Worm (Caenorhabditis elegans) whole organism, young adult: ENCODE data around the gene srx-111.

Experiments used
- B0019.2 ChIP-seq: fragments of 200-800 bp; sonication (Bioruptor generic); conservative IDR thresholded peaks from 2 replicates; pipeline ENCODE4 v1.3.6; 2022; ENCODE audit warnings: missing genetic modification reagents, missing genetic modification characterization, missing compliant biosample characterization
- B0035.1 ChIP-seq: sonication (generic microtip); optimal IDR thresholded peaks from 2 replicates; lab custom pipeline; 2016; ENCODE audit warnings: missing genetic modification characterization, mild to moderate bottlenecking, missing compliant biosample characterization, missing genotype, missing genetic modification reagents
- F37B4.10 ChIP-seq: fragments of 200-800 bp; sonication (Bioruptor generic); IDR thresholded peaks from 2 replicates; pipeline ENCODE4 v1.3.6; 2022; ENCODE audit warnings: missing genetic modification characterization, missing compliant biosample characterization
- F49E8.2 ChIP-seq: sonication (generic microtip); optimal IDR thresholded peaks from 3 replicates; lab custom pipeline; 2017; ENCODE audit warnings: missing genetic modification characterization, mild to moderate bottlenecking, missing compliant biosample characterization, antibody characterized with exemption, moderate library complexity; ENCODE audit not compliant: insufficient read depth
- T07F8.4 ChIP-seq: sonication (generic microtip); optimal IDR thresholded peaks from 2 replicates; lab custom pipeline; 2016; ENCODE audit warnings: mild to moderate bottlenecking, missing genetic modification characterization, moderate library complexity, missing compliant biosample characterization
- aptf-2 ChIP-seq: fragments of 200-800 bp; sonication (Bioruptor generic); conservative IDR thresholded peaks from 2 replicates; pipeline ENCODE4 v1.3.6; 2022; ENCODE audit warnings: missing genetic modification reagents, missing genetic modification characterization, missing compliant biosample characterization
- aptf-3 ChIP-seq: fragments of 200-800 bp; sonication (Bioruptor generic); IDR thresholded peaks from 2 replicates; pipeline ENCODE4 v1.3.6; 2022; ENCODE audit warnings: missing genetic modification characterization, missing compliant biosample characterization
- atf-7 ChIP-seq: sonication (generic microtip); optimal IDR thresholded peaks from 2 replicates; lab custom pipeline; 2017; ENCODE audit warnings: mild to moderate bottlenecking, missing genetic modification characterization, missing compliant biosample characterization
- attf-3 ChIP-seq: fragments of 200-800 bp; sonication (Bioruptor generic); conservative IDR thresholded peaks from 2 replicates; pipeline ENCODE4 v1.3.6; 2022; ENCODE audit warnings: missing genetic modification reagents, missing genetic modification characterization, missing compliant biosample characterization
- attf-6 ChIP-seq: fragments of 200-800 bp; sonication (Bioruptor generic); IDR thresholded peaks from 2 replicates; pipeline ENCODE4 v1.3.6; 2022; ENCODE audit warnings: missing genetic modification reagents, missing genetic modification characterization, missing compliant biosample characterization
- bed-1 ChIP-seq: fragments of 200-800 bp; sonication (Bioruptor generic); IDR thresholded peaks from 2 replicates; pipeline ENCODE4 v1.3.6; 2022; ENCODE audit warnings: missing genetic modification reagents, missing genetic modification characterization, missing compliant biosample characterization
- cebp-2 ChIP-seq: fragments of 200-800 bp; sonication (Bioruptor generic); IDR thresholded peaks from 2 replicates; pipeline ENCODE4 v1.3.6; 2022; ENCODE audit warnings: missing genetic modification characterization, missing compliant biosample characterization
- ceh-100 ChIP-seq: fragments of 200-800 bp; sonication (Bioruptor generic); IDR thresholded peaks from 2 replicates; pipeline ENCODE4 v1.3.6; 2022; ENCODE audit warnings: missing genetic modification reagents, missing genetic modification characterization, missing compliant biosample characterization
- ceh-40 ChIP-seq: fragments of 200-800 bp; sonication (Bioruptor generic); IDR thresholded peaks from 2 replicates; pipeline ENCODE4 v1.3.6; 2022; ENCODE audit warnings: missing genetic modification characterization, missing compliant biosample characterization
- hlh-12 ChIP-seq: sonication (generic microtip); optimal IDR thresholded peaks from 2 replicates; lab custom pipeline; 2016; ENCODE audit warnings: missing genetic modification characterization, missing compliant biosample characterization
- lir-1 ChIP-seq: fragments of 200-800 bp; sonication (Bioruptor generic); conservative IDR thresholded peaks from 2 replicates; pipeline ENCODE4 v1.3.6; 2022; ENCODE audit warnings: missing genetic modification reagents, missing genetic modification characterization, missing compliant biosample characterization
- madf-6 ChIP-seq: fragments of 200-800 bp; sonication (Bioruptor generic); IDR thresholded peaks from 2 replicates; pipeline ENCODE4 v1.3.6; 2022; ENCODE audit warnings: missing genetic modification reagents, missing genetic modification characterization, missing compliant biosample characterization
- mcd-1 ChIP-seq: fragments of 200-800 bp; sonication (Bioruptor generic); IDR thresholded peaks from 2 replicates; pipeline ENCODE4 v1.3.6; 2022; ENCODE audit warnings: missing genetic modification reagents, missing genetic modification characterization, missing compliant biosample characterization
- mel-28 ChIP-seq: sonication (generic microtip); optimal IDR thresholded peaks from 2 replicates; lab custom pipeline; 2016; ENCODE audit warnings: borderline replicate concordance, mild to moderate bottlenecking, missing genetic modification characterization, missing compliant biosample characterization
- nhr-120 ChIP-seq: fragments of 200-800 bp; sonication (Bioruptor generic); IDR thresholded peaks from 2 replicates; pipeline ENCODE4 v1.3.6; 2022; ENCODE audit warnings: missing genetic modification characterization, missing compliant biosample characterization
- nhr-179 ChIP-seq: sonication (generic microtip); optimal IDR thresholded peaks from 2 replicates; lab custom pipeline; 2016; ENCODE audit warnings: mild to moderate bottlenecking, missing genetic modification characterization, missing compliant biosample characterization
- nhr-27 ChIP-seq: fragments of 200-800 bp; sonication (Bioruptor generic); optimal IDR thresholded peaks from 2 replicates; lab custom pipeline; 2018; ENCODE audit warnings: mild to moderate bottlenecking, missing genetic modification characterization, moderate library complexity, missing compliant biosample characterization
- pbrm-1 ChIP-seq: fragments of 200-800 bp; sonication (Bioruptor generic); IDR thresholded peaks from 2 replicates; pipeline ENCODE4 v1.3.6; 2022; ENCODE audit warnings: missing genetic modification reagents, missing genetic modification characterization, missing compliant biosample characterization
- pha-4 ChIP-seq: fragments of 150-350 bp; sonication (generic microtip); optimal IDR thresholded peaks from 2 replicates; lab custom pipeline; 2014; ENCODE audit warnings: missing biosample characterization, missing genetic modification reagents, missing genetic modification characterization
- rcor-1 ChIP-seq: fragments of 200-800 bp; sonication (Bioruptor generic); IDR thresholded peaks from 2 replicates; pipeline ENCODE4 v1.3.6; 2022; ENCODE audit warnings: missing genetic modification reagents, missing genetic modification characterization, missing compliant biosample characterization
- sptf-2 ChIP-seq: fragments of 200-800 bp; sonication (Bioruptor generic); optimal IDR thresholded peaks from 2 replicates; lab custom pipeline; 2018; ENCODE audit warnings: mild to moderate bottlenecking, missing genetic modification characterization, missing compliant biosample characterization
- tbx-9 ChIP-seq: sonication (generic microtip); optimal IDR thresholded peaks from 2 replicates; lab custom pipeline; 2016; ENCODE audit warnings: borderline replicate concordance, missing genetic modification characterization, inconsistent platforms, missing compliant biosample characterization
- xnd-1 ChIP-seq: sonication (generic microtip); optimal IDR thresholded peaks from 2 replicates; lab custom pipeline; 2016; ENCODE audit warnings: missing genotype, missing genetic modification reagents, missing genetic modification characterization, missing compliant biosample characterization
- zfh-2 ChIP-seq: fragments of 200-800 bp; sonication (Bioruptor generic); conservative IDR thresholded peaks from 2 replicates; pipeline ENCODE4 v1.3.6; 2022; ENCODE audit warnings: missing genetic modification reagents, missing genetic modification characterization, missing compliant biosample characterization
- ztf-3 ChIP-seq: fragments of 200-800 bp; sonication (Bioruptor generic); optimal IDR thresholded peaks from 2 replicates; lab custom pipeline; 2018; ENCODE audit warnings: mild to moderate bottlenecking, missing genetic modification characterization, missing compliant biosample characterization

srx-111 gene

ce11 chrII:3788356-3788962 is 30.9 kb downstream of the srx-111 start:
- TF ChIP-seq B0035.1 (no peak), mel-28 (no peak), rcor-1 (GFP tag; lab: Robert Waterston, UW) (no peak), ztf-3 (no peak), B0019.2 (GFP tag; lab: Robert Waterston, UW) (no peak), F37B4.10 (GFP tag; lab: Robert Waterston, UW) (no peak), pha-4 (no peak)
- TF ChIP-seq, all 124 proteins: peak for 0

ce11 chrII:3793336-3793735 is 35.7 kb downstream of the srx-111 start, which contains the start of gene fbxb-99:
Gene fbxb-99 (minus strand): TSS chrII:3793436.
- no peak for TF ChIP-seq ceh-40 (GFP tag; lab: Robert Waterston, UW)
- TF ChIP-seq tbx-9 (tag; lab: Kevin White, UChicago): no peak

ce11 chrII:3795323-3795722 is 37.7 kb downstream of the srx-111 start, which contains the start of gene Y8A9A.2:
Gene Y8A9A.2 (plus strand): TSS chrII:3795623.
- TF ChIP-seq aptf-2 (no peak), hlh-12 (no peak), attf-3 (GFP tag; lab: Robert Waterston, UW) (no peak), nhr-27 (tag; lab: Kevin White, UChicago) (no peak), cebp-2 (GFP tag; lab: Robert Waterston, UW) (no peak), mcd-1 (GFP tag; lab: Robert Waterston, UW) (no peak), bed-1 (no peak), aptf-3 (no peak), F49E8.2 (tag; lab: Kevin White, UChicago) (no peak), nhr-120 (GFP tag; lab: Robert Waterston, UW) (no peak), lir-1 (no peak), zfh-2 (GFP tag; lab: Robert Waterston, UW) (no peak)

ce11 chrII:3803219-3803618 is 45.6 kb downstream of the srx-111 start, which contains the start of gene ins-32:
Gene ins-32 (minus strand): TSS chrII:3803319.
- TF ChIP-seq pbrm-1 (GFP tag; lab: Robert Waterston, UW) (no peak), nhr-179 (tag; lab: Kevin White, UChicago) (no peak), mel-28 (no peak), ceh-100 (GFP tag; lab: Robert Waterston, UW) (no peak)

ce11 chrII:3805518-3805917 is 47.9 kb downstream of the srx-111 start:
- TF ChIP-seq sptf-2 (no peak), atf-7 (tag; lab: Kevin White, UChicago) (no peak), xnd-1 (tag; lab: Kevin White, UChicago) (no peak)

- TF ChIP-seq T07F8.4: no peak
- TF ChIP-seq attf-6: no peak
- TF ChIP-seq madf-6 (GFP tag; lab: Robert Waterston, UW): 0 out of 2 replicates have a peak, but pooled peaks have one; percentile 9
- no peak for TF ChIP-seq aptf-3
- TF ChIP-seq, all 124 proteins: peak for 1
These were observed 49.4 kb downstream of the srx-111 start, which contains the start of gene F54D10.4 for ce11 chrII:3806964-3807363. Gene F54D10.4 (minus strand): TSS chrII:3807064.
